Fruit fly (Drosophila melanogaster): ENCODE measurements around the gene sc.

DNA sequence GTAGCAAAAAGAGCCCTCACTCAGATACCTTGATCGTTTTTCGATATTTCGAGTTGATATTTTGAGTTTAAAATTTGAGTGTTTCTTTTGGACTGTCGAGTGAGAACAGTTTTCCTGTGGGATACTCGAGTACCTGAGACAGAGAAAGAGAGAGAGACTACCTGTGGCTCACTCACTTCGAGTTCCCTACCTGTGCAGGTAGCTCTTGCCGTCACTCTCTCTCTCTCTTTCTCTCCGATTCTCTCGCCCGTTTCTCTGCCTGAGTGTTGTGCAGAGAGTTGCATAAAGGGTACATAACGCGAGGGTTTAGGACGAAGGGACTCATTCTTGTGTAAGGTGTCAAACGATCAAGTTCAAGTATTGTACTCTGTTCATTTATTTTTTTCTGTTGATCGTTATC, at the start of gene sc:
- no peak for TF ChIP-seq CG8478 (optimal IDR thresholded peaks at IDR 0.05)
- no peak for TF ChIP-seq CTCF (optimal IDR thresholded peaks at IDR 0.05)

Data from S2 (cell line).